Worm (Caenorhabditis elegans): Measurements from ENCODE around the gene fbxc-21.

Gene fbxc-21

ce11 chrII:1644777-1645348 lies 47.9 kb downstream of the fbxc-21 start, which contains the start of gene ZC204.6:
Gene ZC204.6 (minus strand): TSS chrII:1644827.
- no peak for TF ChIP-seq ceh-43 (GFP tag; optimal IDR thresholded peaks at IDR 0.05)
- no peak for TF ChIP-seq blmp-1 (tag; optimal IDR thresholded peaks at IDR 0.05)
- no peak for TF ChIP-seq ham-2 (GFP tag; optimal IDR thresholded peaks at IDR 0.05)
- no peak for TF ChIP-seq unc-62 (GFP tag; optimal IDR thresholded peaks at IDR 0.05)
- TF ChIP-seq flh-1 (GFP tag; optimal IDR thresholded peaks at IDR 0.05): no peak
- no peak for TF ChIP-seq tbx-8 (GFP tag; optimal IDR thresholded peaks at IDR 0.05)
- TF ChIP-seq M03D4.4 (tag; optimal IDR thresholded peaks at IDR 0.05): no peak
- TF ChIP-seq elt-1 (tag; optimal IDR thresholded peaks at IDR 0.05; ENCODE audit: borderline replicate concordance, insufficient read depth): no peak
- no peak for TF ChIP-seq mep-1 (tag; optimal IDR thresholded peaks at IDR 0.05)
- TF ChIP-seq ceh-39 (tag; optimal IDR thresholded peaks at IDR 0.05): no peak
- no peak for TF ChIP-seq nhr-76 (tag; optimal IDR thresholded peaks at IDR 0.05)
